Fruit fly (Drosophila melanogaster): ENCODE measurements around the gene Med.

Gene Med

DNA sequence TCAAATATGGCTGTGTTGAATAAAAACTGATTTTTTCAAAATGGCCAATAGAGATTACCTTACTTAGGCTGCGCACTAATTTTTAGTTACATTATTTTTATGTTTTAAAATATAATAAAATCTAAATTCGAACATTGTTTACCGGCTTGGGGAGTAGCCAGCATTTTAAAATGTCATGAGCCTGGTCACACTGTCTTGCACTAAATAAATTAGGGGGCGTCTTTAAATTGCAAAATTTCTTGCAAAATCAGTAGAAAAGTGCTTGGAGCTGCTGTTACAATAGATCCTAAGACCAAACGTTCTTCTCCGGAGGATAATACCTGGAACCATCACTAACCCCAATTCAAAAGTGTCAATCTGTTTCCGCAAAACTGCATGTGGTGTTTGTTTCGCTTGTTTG lies 7.0 kb downstream of the Med start, which contains the start of gene pasha (continued):
- TF ChIP-seq CG43689 (GFP tag; IDR thresholded peaks at IDR 0.05) (no peak), CG6175 (GFP tag; IDR thresholded peaks at IDR 0.05) (no peak), Hr3 (GFP tag; optimal IDR thresholded peaks at IDR 0.05) (no peak), H2.0 (GFP tag; IDR thresholded peaks at IDR 0.05) (no peak), CG7786 (GFP tag; optimal IDR thresholded peaks at IDR 0.05) (no peak), Gsc (GFP tag; IDR thresholded peaks at IDR 0.05) (no peak), ems (GFP tag; optimal IDR thresholded peaks at IDR 0.05) (no peak), CG17612 (GFP tag; IDR thresholded peaks at IDR 0.05) (no peak), CG6689 (GFP tag; IDR thresholded peaks at IDR 0.05) (no peak), Opbp (GFP tag; IDR thresholded peaks at IDR 0.05; ENCODE audit: partially characterized antibody) (no peak), Dp (GFP tag; optimal IDR thresholded peaks at IDR 0.05) (peak; percentile 41), Hmx (GFP tag; optimal IDR thresholded peaks at IDR 0.05) (no peak), CG16813 (GFP tag; IDR thresholded peaks at IDR 0.05; ENCODE audit: partially characterized antibody) (no peak), CG30431 (GFP tag; optimal IDR thresholded peaks at IDR 0.05) (no peak), CG4617 (GFP tag; optimal IDR thresholded peaks at IDR 0.05; ENCODE audit: borderline replicate concordance) (peak; percentile 80), CG2889 (GFP tag; IDR thresholded peaks at IDR 0.05) (no peak), CG17328 (GFP tag; IDR thresholded peaks at IDR 0.05) (no peak), Hmr (GFP tag; optimal IDR thresholded peaks at IDR 0.05) (no peak), eyg (GFP tag; optimal IDR thresholded peaks at IDR 0.05) (no peak), stc (GFP tag; IDR thresholded peaks at IDR 0.05) (no peak), wek (GFP tag; optimal IDR thresholded peaks at IDR 0.05) (peak; percentile 86), CG32772 (GFP tag; IDR thresholded peaks at IDR 0.05) (no peak), CG8359 (GFP tag; optimal IDR thresholded peaks at IDR 0.05; ENCODE audit: borderline replicate concordance) (no peak), ci (GFP tag; IDR thresholded peaks at IDR 0.05) (no peak), ken (GFP tag; IDR thresholded peaks at IDR 0.05) (no peak), pan (optimal IDR thresholded peaks at IDR 0.05) (no peak), pan (GFP tag; optimal IDR thresholded peaks at IDR 0.05 in 1 of 2, IDR thresholded peaks at IDR 0.05 in 1 of 2) (no peak), fu2 (GFP tag; optimal IDR thresholded peaks at IDR 0.05) (no peak), gfzf (GFP tag; optimal IDR thresholded peaks at IDR 0.05) (peak; percentile 64), CG11247 (GFP tag; IDR thresholded peaks at IDR 0.05) (no peak), CG3995 (GFP tag; optimal IDR thresholded peaks at IDR 0.05) (no peak), fd96Cb (tag; optimal IDR thresholded peaks at IDR 0.05) (no peak), CG15479 (GFP tag; optimal IDR thresholded peaks at IDR 0.05) (peak; percentile 12), ATbp (GFP tag; optimal IDR thresholded peaks at IDR 0.05) (no peak), Dfd (GFP tag; optimal IDR thresholded peaks at IDR 0.05) (no peak), toy (GFP tag; IDR thresholded peaks at IDR 0.05) (no peak), Jarid2 (GFP tag; optimal IDR thresholded peaks at IDR 0.05) (no peak), CHES-1-like (GFP tag; optimal IDR thresholded peaks at IDR 0.05) (no peak), Fer3 (tag; optimal IDR thresholded peaks at IDR 0.05) (no peak), tap (tag; optimal IDR thresholded peaks at IDR 0.05) (no peak), pros (GFP tag; optimal IDR thresholded peaks at IDR 0.05) (no peak), CG2129 (GFP tag; IDR thresholded peaks at IDR 0.05; ENCODE audit: partially characterized antibody) (no peak), bsh (GFP tag; optimal IDR thresholded peaks at IDR 0.05) (no peak), vvl (GFP tag; IDR thresholded peaks at IDR 0.05) (peak; percentile 70)
